Worm (Caenorhabditis elegans) whole organism, early embryonic: ENCODE measurements around the gene cpt-2.

Experiments used
- B0310.2 ChIP-seq: sonication (generic microtip); optimal IDR thresholded peaks from 2 replicates; lab custom pipeline; 2016; ENCODE audit warnings: mild to moderate bottlenecking, missing genetic modification characterization, missing compliant biosample characterization
- F13C5.2 ChIP-seq: sonication (generic microtip); optimal IDR thresholded peaks from 2 replicates; lab custom pipeline; 2017; ENCODE audit warnings: mild to moderate bottlenecking, missing genetic modification characterization, inconsistent platforms, missing compliant biosample characterization
- ama-1 ChIP-seq: fragments of 150-350 bp; optimal IDR thresholded peaks from 2 replicates; lab custom pipeline; 2014
- ceh-13 ChIP-seq: fragments of 200-800 bp; sonication (Bioruptor generic); optimal IDR thresholded peaks from 2 replicates; lab custom pipeline; 2018; ENCODE audit warnings: mild to moderate bottlenecking, missing genetic modification characterization, missing compliant biosample characterization
- ceh-36 ChIP-seq: sonication (generic microtip); optimal IDR thresholded peaks from 2 replicates; lab custom pipeline; 2016; ENCODE audit warnings: missing genetic modification characterization, inconsistent platforms, missing compliant biosample characterization
- flt-1 ChIP-seq: fragments of 200-800 bp; sonication (Bioruptor generic); IDR thresholded peaks from 2 replicates; pipeline ENCODE4 v1.3.6; 2022; ENCODE audit warnings: missing genetic modification characterization, missing compliant biosample characterization
- hmg-4 ChIP-seq: fragments of 200-800 bp; sonication (Bioruptor generic); optimal IDR thresholded peaks from 2 replicates; lab custom pipeline; 2018; ENCODE audit warnings: mild to moderate bottlenecking, missing genetic modification characterization, missing compliant biosample characterization
- hnd-1 ChIP-seq: sonication (generic microtip); optimal IDR thresholded peaks from 2 replicates; lab custom pipeline; 2016; ENCODE audit warnings: missing genetic modification characterization, missing compliant biosample characterization
- scrt-1 ChIP-seq: fragments of 200-800 bp; sonication (Bioruptor generic); IDR thresholded peaks from 2 replicates; pipeline ENCODE4 v1.3.6; 2022; ENCODE audit warnings: missing genetic modification characterization, missing compliant biosample characterization
- sea-1 ChIP-seq: fragments of 200-800 bp; sonication (Bioruptor generic); conservative IDR thresholded peaks from 2 replicates; pipeline ENCODE4 v1.3.6; 2022; ENCODE audit warnings: missing genetic modification characterization, missing compliant biosample characterization
- tbx-11 ChIP-seq: fragments of 200-800 bp; sonication (Bioruptor generic); IDR thresholded peaks from 2 replicates; pipeline ENCODE4 v1.3.6; 2022; ENCODE audit warnings: missing genetic modification characterization, missing compliant biosample characterization
- tbx-37 ChIP-seq: fragments of 200-800 bp; sonication (Bioruptor generic); conservative IDR thresholded peaks from 2 replicates; pipeline ENCODE4 v1.3.6; 2022; ENCODE audit warnings: missing genetic modification reagents, missing genetic modification characterization, missing compliant biosample characterization
- tra-4 ChIP-seq: sonication (generic microtip); optimal IDR thresholded peaks from 2 replicates; lab custom pipeline; 2017; ENCODE audit warnings: missing genetic modification characterization, missing compliant biosample characterization

DNA sequence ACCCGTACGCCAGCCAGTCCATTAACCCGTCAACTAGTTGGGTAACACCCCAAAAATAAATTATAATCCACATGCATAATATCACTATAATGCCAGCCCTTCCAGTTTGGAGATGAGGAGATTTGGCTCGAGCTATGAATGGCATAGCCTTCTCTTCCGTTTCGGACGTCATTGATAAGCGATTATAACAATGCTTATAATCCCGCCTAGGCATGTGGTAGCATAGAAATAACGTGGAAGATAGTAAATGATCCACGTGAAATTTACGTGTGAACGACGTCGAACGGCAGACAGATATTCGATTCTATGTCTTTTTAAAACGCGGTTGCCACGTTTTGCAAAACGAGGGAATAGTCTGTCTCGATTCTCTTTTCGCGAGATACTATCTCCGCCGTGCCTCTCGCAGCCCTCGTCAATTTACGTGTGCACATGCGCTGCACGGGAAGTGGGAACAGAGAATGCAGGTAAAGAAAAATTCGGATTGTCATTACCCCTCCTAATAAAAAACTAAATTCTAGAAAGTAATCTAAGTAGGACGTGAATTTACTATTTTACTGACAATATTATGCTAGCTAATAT is 30.6 kb upstream of the cpt-2 start:
- no peak for TF ChIP-seq sea-1 (GFP tag; lab: Robert Waterston, UW)
- TF ChIP-seq ama-1 (lab: Kevin White, UChicago): no peak
- TF ChIP-seq hmg-4 (GFP tag; lab: Kevin White, UChicago): peak; percentile 31
- no peak for TF ChIP-seq tra-4 (tag; lab: Kevin White, UChicago)
- TF ChIP-seq ceh-13 (GFP tag; lab: Kevin White, UChicago): no peak
- TF ChIP-seq flt-1 (GFP tag; lab: Robert Waterston, UW): no peak
- no peak for TF ChIP-seq hnd-1 (tag; lab: Kevin White, UChicago)
- TF ChIP-seq scrt-1 (GFP tag; lab: Robert Waterston, UW): no peak
- no peak for TF ChIP-seq ceh-36 (tag; lab: Kevin White, UChicago)
- TF ChIP-seq B0310.2 (tag; lab: Kevin White, UChicago): no peak
- no peak for TF ChIP-seq F13C5.2 (tag; lab: Kevin White, UChicago)
- TF ChIP-seq tbx-11 (GFP tag; lab: Robert Waterston, UW): no peak
- no peak for TF ChIP-seq tbx-37
